Worm (Caenorhabditis elegans) whole organism, late embryonic: ENCODE measurements around the gene rnp-2.

Source experiments
- ama-1 ChIP-seq: fragments of 150-350 bp; optimal IDR thresholded peaks from 2 replicates; lab custom pipeline; 2014
- ceh-24 ChIP-seq: sonication (generic microtip); optimal IDR thresholded peaks from 2 replicates; lab custom pipeline; 2016; ENCODE audit warnings: mild to moderate bottlenecking, missing genetic modification characterization, missing compliant biosample characterization
- hlh-15 ChIP-seq: sonication (generic microtip); optimal IDR thresholded peaks from 2 replicates; lab custom pipeline; 2016; ENCODE audit warnings: missing genetic modification characterization, missing compliant biosample characterization
- nfya-1 ChIP-seq: sonication (generic microtip); optimal IDR thresholded peaks from 2 replicates; lab custom pipeline; 2017; ENCODE audit warnings: missing genetic modification characterization, mild to moderate bottlenecking, missing compliant biosample characterization, antibody characterized with exemption, moderate library complexity
- nhr-232 ChIP-seq: sonication (generic microtip); optimal IDR thresholded peaks from 2 replicates; lab custom pipeline; 2016; ENCODE audit warnings: missing genetic modification characterization, missing compliant biosample characterization
- odd-2 ChIP-seq: sonication (generic microtip); optimal IDR thresholded peaks from 2 replicates; lab custom pipeline; 2017; ENCODE audit warnings: antibody characterized with exemption, mild to moderate bottlenecking, missing genetic modification characterization, missing compliant biosample characterization
- pag-3 ChIP-seq: sonication (generic microtip); optimal IDR thresholded peaks from 2 replicates; lab custom pipeline; 2016; ENCODE audit warnings: missing compliant biosample characterization, missing genetic modification characterization, borderline replicate concordance
- sox-2 ChIP-seq: fragments of 200-800 bp; sonication (Bioruptor generic); IDR thresholded peaks from 2 replicates; pipeline ENCODE4 v1.3.6; 2022; ENCODE audit warnings: missing genetic modification reagents, missing genetic modification characterization, missing compliant biosample characterization

- no peak for TF ChIP-seq nhr-232
- no peak for TF ChIP-seq ceh-24 (tag; lab: Kevin White, UChicago)
- no peak for TF ChIP-seq pag-3 (tag; lab: Kevin White, UChicago)
- TF ChIP-seq odd-2 (tag; lab: Kevin White, UChicago) = no peak
- TF ChIP-seq sox-2 = no peak
- TF ChIP-seq hlh-15 (tag; lab: Kevin White, UChicago) = no peak
- peak; percentile 18 for TF ChIP-seq nfya-1 (tag; lab: Kevin White, UChicago)
- TF ChIP-seq ama-1 = no peak
These were observed at the start of gene rnp-2, which contains the start of gene K08D10.13 for ce11 chrIV:4171531-4172163.
